Worm (Caenorhabditis elegans) whole organism, L4/young adult: ENCODE measurements around the gene srg-23.

Experiments used
- dao-5 ChIP-seq: sonication (generic microtip); optimal IDR thresholded peaks from 2 replicates; lab custom pipeline; 2016; ENCODE audit warnings: missing genotype, missing genetic modification characterization, moderate library complexity, missing compliant biosample characterization
- him-1 ChIP-seq: sonication (generic microtip); optimal IDR thresholded peaks from 2 replicates; lab custom pipeline; 2016; ENCODE audit warnings: missing genotype, missing genetic modification reagents, missing genetic modification characterization, missing compliant biosample characterization

ce11 chrII:3053689-3054088, 42.3 kb downstream of the srg-23 start:
- TF ChIP-seq him-1 (tag; lab: Kevin White, UChicago) (no peak), dao-5 (tag; lab: Kevin White, UChicago) (no peak)
